Worm (Caenorhabditis elegans): Measurements from ENCODE around the gene T05A7.6.

T05A7.6 gene

DNA sequence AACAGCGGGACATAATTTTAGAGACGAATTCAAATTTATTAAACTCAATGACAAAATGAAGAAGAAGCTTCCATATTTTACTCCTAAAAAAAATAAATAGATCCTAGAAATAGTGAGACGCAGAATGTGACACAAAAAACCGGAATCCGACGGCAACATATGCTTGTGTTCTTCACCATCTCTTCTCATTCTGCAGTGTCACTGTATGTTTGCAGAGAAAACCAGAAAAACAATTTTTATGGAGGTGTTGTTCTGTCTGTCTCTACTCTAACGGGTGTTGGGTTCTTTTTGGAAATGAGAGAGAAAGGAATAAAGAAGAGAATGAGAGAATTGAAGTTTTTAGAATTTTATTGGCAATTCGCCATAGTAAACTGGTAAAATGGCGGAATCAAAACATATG is 32.7 kb downstream of the T05A7.6 start:
- no peak for TF ChIP-seq B0310.2 (tag; optimal IDR thresholded peaks at IDR 0.05)
- no peak for TF ChIP-seq ceh-13 (GFP tag; optimal IDR thresholded peaks at IDR 0.05)
- TF ChIP-seq pes-1 (GFP tag; IDR thresholded peaks at IDR 0.05): no peak
- TF ChIP-seq hnd-1 (tag; optimal IDR thresholded peaks at IDR 0.05): no peak
- TF ChIP-seq tbx-37 (GFP tag; conservative IDR thresholded peaks at IDR 0.05): no peak
- no peak for TF ChIP-seq tra-4 (tag; optimal IDR thresholded peaks at IDR 0.05)
- TF ChIP-seq sea-1 (GFP tag; conservative IDR thresholded peaks at IDR 0.05): no peak
- no peak for TF ChIP-seq F13C5.2 (tag; optimal IDR thresholded peaks at IDR 0.05)
- TF ChIP-seq ceh-36 (tag; optimal IDR thresholded peaks at IDR 0.05): no peak
- no peak for TF ChIP-seq flt-1 (GFP tag; IDR thresholded peaks at IDR 0.05)
- no peak for TF ChIP-seq tbx-11 (GFP tag; IDR thresholded peaks at IDR 0.05)
- TF ChIP-seq ama-1 (optimal IDR thresholded peaks at IDR 0.05): no peak
- TF ChIP-seq ets-7 (tag; optimal IDR thresholded peaks at IDR 0.05): no peak
- no peak for TF ChIP-seq hmbx-1 (tag; optimal IDR thresholded peaks at IDR 0.05)
- no peak for TF ChIP-seq aly-1 (tag; optimal IDR thresholded peaks at IDR 0.05)
- TF ChIP-seq scrt-1 (GFP tag; IDR thresholded peaks at IDR 0.05): no peak
- TF ChIP-seq hmg-4 (GFP tag; optimal IDR thresholded peaks at IDR 0.05): no peak

DNA sequence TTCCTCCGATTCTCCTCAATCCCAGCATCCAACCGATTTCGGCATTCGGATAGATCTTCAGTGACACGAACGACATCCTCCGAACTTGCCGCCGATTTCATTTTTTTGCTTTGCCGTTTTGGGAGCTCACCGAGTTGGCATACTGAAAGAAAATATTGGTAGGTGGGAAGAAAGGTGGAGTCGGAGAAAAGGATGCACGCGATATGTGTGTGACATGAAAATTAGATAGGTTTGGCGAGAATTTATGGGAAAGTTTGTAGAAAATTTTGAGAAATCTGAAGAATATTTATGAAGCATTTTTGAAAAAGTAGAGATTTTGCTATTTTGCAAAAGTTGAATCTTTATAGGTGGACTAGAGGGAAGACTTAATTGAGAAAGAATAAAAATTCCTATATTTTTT is 33.4 kb downstream of the T05A7.6 start, which contains the start of gene che-10:
che-10 (minus strand) TSS at position 101 of the 400 bp plus-strand sequence.
- TF ChIP-seq B0310.2 (tag; optimal IDR thresholded peaks at IDR 0.05) (no peak), scrt-1 (GFP tag; IDR thresholded peaks at IDR 0.05) (no peak), ceh-13 (GFP tag; optimal IDR thresholded peaks at IDR 0.05) (no peak), F13C5.2 (tag; optimal IDR thresholded peaks at IDR 0.05) (no peak)

DNA sequence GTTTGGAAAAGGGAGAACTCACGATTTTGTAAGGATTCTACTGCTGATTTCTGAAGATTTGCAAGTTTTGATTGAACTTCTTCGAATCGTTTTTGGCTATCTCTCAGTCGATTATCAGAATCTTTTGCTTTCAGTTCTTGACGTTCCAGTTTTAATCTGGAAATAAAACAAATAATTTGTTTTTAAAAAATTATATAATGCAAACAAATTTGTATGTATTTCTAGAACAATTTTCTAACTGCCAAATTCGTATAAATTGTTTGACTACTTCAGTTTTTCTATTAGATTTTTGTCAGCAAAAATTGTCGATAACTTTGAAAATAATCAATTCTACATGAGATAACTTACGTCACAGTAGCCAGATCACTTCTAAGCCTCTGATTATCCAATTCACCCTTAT is 40.1 kb downstream of the T05A7.6 start:
- no peak for TF ChIP-seq pes-1 (GFP tag; IDR thresholded peaks at IDR 0.05)
- TF ChIP-seq hmbx-1 (tag; optimal IDR thresholded peaks at IDR 0.05): no peak

DNA sequence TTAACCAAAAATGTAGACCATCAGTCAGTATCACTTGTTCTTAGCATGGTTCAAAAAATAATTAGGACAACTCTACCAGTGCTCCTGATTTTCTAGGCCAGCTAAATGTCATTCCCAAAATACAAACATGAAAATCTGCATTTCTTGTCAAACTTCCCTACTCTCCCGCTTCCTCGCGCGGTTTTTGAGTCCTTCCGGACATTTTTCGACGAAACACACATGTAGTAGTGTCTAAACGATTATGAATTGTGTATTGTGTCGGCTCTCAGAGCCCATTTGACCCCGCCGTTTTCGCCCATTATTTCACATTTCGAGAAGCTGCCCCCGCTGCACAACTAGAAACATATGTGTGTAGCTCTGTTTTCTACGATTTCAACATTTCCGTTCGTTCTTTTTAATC is 45.0 kb downstream of the T05A7.6 start, which contains the start of gene F35D11.1:
F35D11.1 (plus strand) TSS at position 301 of the 400 bp plus-strand sequence.
- TF ChIP-seq tbx-37 (GFP tag; conservative IDR thresholded peaks at IDR 0.05): no peak
- TF ChIP-seq flt-1 (GFP tag; IDR thresholded peaks at IDR 0.05): no peak
- TF ChIP-seq B0310.2 (tag; optimal IDR thresholded peaks at IDR 0.05): no peak
- TF ChIP-seq tra-4 (tag; optimal IDR thresholded peaks at IDR 0.05): no peak
- TF ChIP-seq tbx-11 (GFP tag; IDR thresholded peaks at IDR 0.05): no peak
- no peak for TF ChIP-seq hmbx-1 (tag; optimal IDR thresholded peaks at IDR 0.05)
- TF ChIP-seq ama-1 (optimal IDR thresholded peaks at IDR 0.05): no peak
- no peak for TF ChIP-seq pes-1 (GFP tag; IDR thresholded peaks at IDR 0.05)
- TF ChIP-seq aly-1 (tag; optimal IDR thresholded peaks at IDR 0.05): no peak
- TF ChIP-seq scrt-1 (GFP tag; IDR thresholded peaks at IDR 0.05): no peak
- TF ChIP-seq F13C5.2 (tag; optimal IDR thresholded peaks at IDR 0.05): no peak
- TF ChIP-seq hnd-1 (tag; optimal IDR thresholded peaks at IDR 0.05): no peak
- TF ChIP-seq ets-7 (tag; optimal IDR thresholded peaks at IDR 0.05): no peak
- TF ChIP-seq ceh-36 (tag; optimal IDR thresholded peaks at IDR 0.05): no peak
- no peak for TF ChIP-seq ceh-13 (GFP tag; optimal IDR thresholded peaks at IDR 0.05)
- no peak for TF ChIP-seq hmg-4 (GFP tag; optimal IDR thresholded peaks at IDR 0.05)
- no peak for TF ChIP-seq sea-1 (GFP tag; conservative IDR thresholded peaks at IDR 0.05)

DNA sequence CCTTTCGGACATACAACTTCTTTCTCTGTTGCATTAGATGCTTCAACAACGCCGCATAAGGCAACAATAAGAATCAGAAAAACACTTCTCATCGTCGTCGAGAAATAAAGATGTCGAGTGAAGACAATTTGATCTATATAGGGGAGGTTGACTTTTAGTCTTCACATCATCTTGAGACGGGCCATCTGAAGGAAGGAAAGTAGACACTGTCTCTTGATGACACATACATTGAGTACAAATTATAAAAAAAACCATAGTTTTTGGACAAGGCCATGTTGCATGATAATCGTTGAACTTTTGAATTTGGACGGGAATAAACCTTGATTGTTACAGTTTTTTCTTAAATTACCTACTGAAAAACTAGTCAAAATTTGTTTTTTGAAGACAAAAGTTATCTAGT is 49.9 kb downstream of the T05A7.6 start, which contains the start of gene clec-139:
clec-139 (minus strand) TSS at position 101 of the 400 bp plus-strand sequence.
- TF ChIP-seq scrt-1 (GFP tag; IDR thresholded peaks at IDR 0.05) (no peak), hnd-1 (tag; optimal IDR thresholded peaks at IDR 0.05) (no peak), F13C5.2 (tag; optimal IDR thresholded peaks at IDR 0.05) (no peak), ama-1 (optimal IDR thresholded peaks at IDR 0.05) (no peak), aly-1 (tag; optimal IDR thresholded peaks at IDR 0.05) (no peak)

DNA sequence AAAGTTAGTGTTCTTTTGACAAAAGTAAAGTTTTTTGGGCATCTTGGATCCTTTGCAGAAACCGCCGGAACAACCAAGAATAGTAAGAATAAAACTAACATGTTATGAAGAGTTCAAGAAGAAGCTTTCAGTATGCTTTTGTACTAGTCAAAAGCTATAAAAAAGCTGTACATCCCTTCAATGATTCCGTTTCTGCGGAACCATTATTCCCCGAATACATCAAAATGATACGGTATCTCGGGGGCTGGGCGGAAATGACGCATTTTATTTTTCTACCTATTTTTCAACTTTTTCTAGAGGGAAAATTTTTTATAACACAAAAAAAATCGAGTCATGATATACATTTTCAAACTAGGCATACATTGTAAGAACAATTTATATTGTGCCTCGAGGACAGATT is 51.9 kb downstream of the T05A7.6 start, which contains the start of gene clec-138:
clec-138 (minus strand) TSS at position 101 of the 400 bp plus-strand sequence.
- TF ChIP-seq pes-1 (GFP tag; IDR thresholded peaks at IDR 0.05) (no peak), aly-1 (tag; optimal IDR thresholded peaks at IDR 0.05) (no peak), tra-4 (tag; optimal IDR thresholded peaks at IDR 0.05) (no peak), ceh-36 (tag; optimal IDR thresholded peaks at IDR 0.05) (no peak), scrt-1 (GFP tag; IDR thresholded peaks at IDR 0.05) (no peak), ama-1 (optimal IDR thresholded peaks at IDR 0.05) (no peak), ceh-13 (GFP tag; optimal IDR thresholded peaks at IDR 0.05) (no peak), B0310.2 (tag; optimal IDR thresholded peaks at IDR 0.05) (no peak), sea-1 (GFP tag; conservative IDR thresholded peaks at IDR 0.05) (no peak), hmg-4 (GFP tag; optimal IDR thresholded peaks at IDR 0.05) (no peak), flt-1 (GFP tag; IDR thresholded peaks at IDR 0.05) (no peak), ets-7 (tag; optimal IDR thresholded peaks at IDR 0.05) (no peak), hmbx-1 (tag; optimal IDR thresholded peaks at IDR 0.05) (no peak), hnd-1 (tag; optimal IDR thresholded peaks at IDR 0.05) (no peak), F13C5.2 (tag; optimal IDR thresholded peaks at IDR 0.05) (no peak), tbx-37 (GFP tag; conservative IDR thresholded peaks at IDR 0.05) (no peak)
